Worm (Caenorhabditis elegans) whole organism, L2 larva: ENCODE measurements around the gene F41E6.1.

Experiments
- R02D3.7 ChIP-seq: fragments of 150-350 bp; optimal IDR thresholded peaks from 2 replicates; lab custom pipeline; 2014; ENCODE audit warnings: missing biosample characterization, missing genetic modification characterization
- aly-2 ChIP-seq: fragments of 150-350 bp; optimal IDR thresholded peaks from 2 replicates; lab custom pipeline; 2014; ENCODE audit warnings: missing biosample characterization, missing genetic modification characterization
- ama-1 ChIP-seq: fragments of 150-350 bp; optimal IDR thresholded peaks from 2 replicates; lab custom pipeline; 2018; ENCODE audit warnings: inconsistent platforms
- ceh-82 ChIP-seq: fragments of 150-350 bp; optimal IDR thresholded peaks from 2 replicates; lab custom pipeline; 2014; ENCODE audit warnings: missing biosample characterization, missing genetic modification characterization
- lin-39 ChIP-seq: fragments of 150-350 bp; optimal IDR thresholded peaks from 2 replicates; lab custom pipeline; 2014; ENCODE audit warnings: missing biosample characterization, missing genetic modification reagents, missing genetic modification characterization
- nhr-12 ChIP-seq: fragments of 150-350 bp; optimal IDR thresholded peaks from 2 replicates; lab custom pipeline; 2014; ENCODE audit warnings: missing biosample characterization, missing genetic modification characterization
- nhr-237 ChIP-seq: fragments of 150-350 bp; optimal IDR thresholded peaks from 2 replicates; lab custom pipeline; 2014; ENCODE audit warnings: missing biosample characterization, missing genetic modification characterization
- sem-4 ChIP-seq: fragments of 150-350 bp; optimal IDR thresholded peaks from 2 replicates; lab custom pipeline; 2014; ENCODE audit warnings: missing biosample characterization, missing genetic modification reagents, missing genetic modification characterization
- ztf-11 ChIP-seq: sonication (generic microtip); optimal IDR thresholded peaks from 2 replicates; lab custom pipeline; 2017; ENCODE audit warnings: missing biosample characterization, missing genetic modification characterization

DNA sequence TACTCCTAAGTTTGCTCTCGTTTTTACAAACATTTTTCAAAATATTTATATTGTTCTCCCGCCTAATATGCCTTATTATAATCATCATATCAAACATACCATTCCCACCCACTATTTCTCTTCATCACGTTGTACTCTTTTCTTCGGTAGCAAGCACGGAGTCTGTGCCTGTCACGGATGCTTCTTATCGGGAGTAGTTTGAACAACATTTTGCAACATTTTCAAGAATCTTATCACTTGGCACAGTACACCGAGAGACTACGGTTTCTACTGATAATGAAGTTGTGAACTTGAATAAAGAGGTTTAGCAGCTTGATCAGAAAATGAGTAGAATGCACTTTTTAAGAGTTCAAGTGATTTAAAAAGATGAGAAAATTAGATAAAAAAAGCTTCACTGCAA lies 25.8 kb downstream of the F41E6.1 start:
- no peak for TF ChIP-seq ztf-11 (tag; lab: Kevin White, UChicago)
- no peak for TF ChIP-seq nhr-237 (tag; lab: Kevin White, UChicago)
- no peak for TF ChIP-seq lin-39 (tag; lab: Kevin White, UChicago)
- no peak for TF ChIP-seq ceh-82 (tag; lab: Kevin White, UChicago)
- no peak for TF ChIP-seq aly-2 (tag; lab: Kevin White, UChicago)
- no peak for TF ChIP-seq ama-1 (lab: Kevin White, UChicago)
- TF ChIP-seq sem-4 (tag; lab: Kevin White, UChicago): no peak
- no peak for TF ChIP-seq nhr-12
- no peak for TF ChIP-seq R02D3.7
